Worm (Caenorhabditis elegans): ENCODE results near the gene T05G5.1.

Gene T05G5.1

DNA sequence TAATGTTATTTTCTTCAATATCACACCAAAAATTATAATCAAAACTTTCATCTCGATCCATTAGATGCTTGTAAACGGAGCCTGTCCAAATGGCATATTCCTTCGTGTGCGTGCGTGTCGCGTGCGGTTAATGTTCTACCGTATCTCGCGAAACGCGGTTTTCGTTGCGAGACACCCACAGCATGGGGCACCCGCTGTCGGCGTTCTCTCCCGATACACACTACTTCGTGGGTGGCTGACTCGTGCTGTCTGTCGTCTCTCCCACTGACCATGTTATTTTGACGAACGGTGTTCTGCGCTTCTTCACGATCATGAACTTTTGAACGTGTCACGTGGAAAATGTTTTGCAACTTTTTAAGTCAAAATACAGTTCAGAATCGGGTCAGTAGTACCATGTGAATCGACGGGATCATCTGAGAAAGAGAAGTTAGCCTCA, 22.3 kb upstream of the T05G5.1 start (continued):
- TF ChIP-seq nfyb-1 (GFP tag; IDR thresholded peaks at IDR 0.05), result peak; percentile 99
- TF ChIP-seq somi-1 (GFP tag; optimal IDR thresholded peaks at IDR 0.05), result peak; percentile 99
- TF ChIP-seq lsy-27 (tag; optimal IDR thresholded peaks at IDR 0.05; ENCODE audit: borderline replicate concordance, insufficient read depth), result no peak
- peak; percentile 96 for TF ChIP-seq Y95B8A.8 (GFP tag; IDR thresholded peaks at IDR 0.05)
- peak; percentile 79 for TF ChIP-seq ceh-40 (GFP tag; IDR thresholded peaks at IDR 0.05)
- peak; percentile 44; the same call in 1 of the 2 replicates for TF ChIP-seq attf-6 (GFP tag; IDR thresholded peaks at IDR 0.05)
- TF ChIP-seq cebp-1 (GFP tag; IDR thresholded peaks at IDR 0.05), result peak; percentile 84
- TF ChIP-seq cebp-1 (tag; optimal IDR thresholded peaks at IDR 0.05), result peak; percentile 97
- no peak for TF ChIP-seq nfya-1 (tag; optimal IDR thresholded peaks at IDR 0.05; ENCODE audit: borderline replicate concordance, insufficient read depth)
- TF ChIP-seq zim-3 (tag; optimal IDR thresholded peaks at IDR 0.05), result peak; percentile 94
- peak; percentile 75 for TF ChIP-seq B0019.2 (GFP tag; conservative IDR thresholded peaks at IDR 0.05)
- TF ChIP-seq ztf-25 (GFP tag; IDR thresholded peaks at IDR 0.05), result peak; percentile 79; the same call in 1 of the 2 replicates
- peak; percentile 97 for TF ChIP-seq pbrm-1 (GFP tag; IDR thresholded peaks at IDR 0.05)
- peak; percentile 92 for TF ChIP-seq akir-1 (GFP tag; optimal IDR thresholded peaks at IDR 0.05)
- TF ChIP-seq egrh-3 (GFP tag; IDR thresholded peaks at IDR 0.05), result peak; percentile 54
- peak; percentile 98 for TF ChIP-seq K11D2.4 (GFP tag; IDR thresholded peaks at IDR 0.05)
- peak; percentile 95 for TF ChIP-seq F57C9.4 (tag; optimal IDR thresholded peaks at IDR 0.05)
- TF ChIP-seq zfh-2 (GFP tag; conservative IDR thresholded peaks at IDR 0.05), result peak; percentile 99
- TF ChIP-seq sea-2 (GFP tag; IDR thresholded peaks at IDR 0.05), result peak; percentile 94
- TF ChIP-seq sdz-38 (tag; optimal IDR thresholded peaks at IDR 0.05), result no peak
- TF ChIP-seq sptf-2 (GFP tag; optimal IDR thresholded peaks at IDR 0.05), result peak; percentile 17
- peak; percentile 82 for TF ChIP-seq ztf-18 (tag; optimal IDR thresholded peaks at IDR 0.05)
- peak; percentile 97 for TF ChIP-seq tlf-1 (GFP tag; optimal IDR thresholded peaks at IDR 0.05)
- TF ChIP-seq C17E4.6 (GFP tag; IDR thresholded peaks at IDR 0.05), result peak; percentile 96
- TF ChIP-seq lag-1 (GFP tag; IDR thresholded peaks at IDR 0.05), result peak; percentile 94
- peak; percentile 90 for TF ChIP-seq ama-1 (optimal IDR thresholded peaks at IDR 0.05)
- TF ChIP-seq ama-1 (GFP tag; optimal IDR thresholded peaks at IDR 0.05), result peak in 1 of 2 experiments; percentile 78
- TF ChIP-seq mxl-1 (tag; optimal IDR thresholded peaks at IDR 0.05), result no peak
- peak; percentile 19 for TF ChIP-seq dpl-1 (GFP tag; optimal IDR thresholded peaks at IDR 0.05)
- TF ChIP-seq madf-6 (GFP tag; IDR thresholded peaks at IDR 0.05), result peak; percentile 66
- TF ChIP-seq let-526 (GFP tag; IDR thresholded peaks at IDR 0.05), result peak; percentile 98

DNA sequence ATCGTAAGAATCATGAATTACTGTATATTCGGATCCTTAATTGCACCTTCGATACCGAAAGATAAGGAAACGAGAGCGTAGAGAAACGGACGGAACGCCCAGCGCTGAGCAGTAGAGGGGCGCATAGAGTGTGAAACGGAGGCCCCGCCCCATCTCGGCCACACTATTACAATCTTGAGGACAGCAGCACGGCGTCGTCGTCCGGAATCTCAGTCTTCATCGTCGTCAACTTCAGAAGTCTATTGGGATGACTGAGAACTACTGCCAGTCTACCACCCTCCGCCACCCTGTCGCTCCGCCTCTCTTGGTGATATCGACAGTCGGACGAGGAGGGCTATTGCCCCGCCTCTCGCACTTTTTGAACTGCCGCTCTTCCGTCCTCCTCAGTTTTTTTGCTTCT, 21.6 kb upstream of the T05G5.1 start:
- TF ChIP-seq madf-6 (GFP tag; IDR thresholded peaks at IDR 0.05) (no peak), zfh-2 (GFP tag; conservative IDR thresholded peaks at IDR 0.05) (peak; percentile 63; the same call in 1 of the 2 replicates), dox-1 (GFP tag; IDR thresholded peaks at IDR 0.05) (no peak), akir-1 (GFP tag; optimal IDR thresholded peaks at IDR 0.05) (no peak), efl-1 (GFP tag; optimal IDR thresholded peaks at IDR 0.05) (no peak), ztf-22 (GFP tag; optimal IDR thresholded peaks at IDR 0.05) (no peak), Y95B8A.8 (GFP tag; IDR thresholded peaks at IDR 0.05) (no peak), pbrm-1 (GFP tag; IDR thresholded peaks at IDR 0.05) (no peak), F33H1.4 (GFP tag; IDR thresholded peaks at IDR 0.05) (0 out of 2 replicates have a peak, but pooled peaks have one; percentile 12), bed-1 (GFP tag; IDR thresholded peaks at IDR 0.05) (0 out of 2 replicates have a peak, but pooled peaks have one; percentile 60), mcd-1 (GFP tag; IDR thresholded peaks at IDR 0.05) (peak; percentile 22; the same call in 1 of the 2 replicates)

All from whole organism, young adult.